Worm (Caenorhabditis elegans) whole organism, midembryonic: ENCODE data around the gene C07D8.6.
"Not testable (repeated sequence)": the region's sequence is repeated elsewhere in the genome, so short reads cannot be mapped to it uniquely, and the experiment has no call there.

ENCODE experiments used
- T22C8.4 ChIP-seq: fragments of 200-800 bp; sonication (Bioruptor generic); IDR thresholded peaks from 2 replicates; pipeline ENCODE4 v1.3.6; 2022; ENCODE audit warnings: missing genetic modification characterization, missing compliant biosample characterization
- cog-1 ChIP-seq: sonication (generic microtip); optimal IDR thresholded peaks from 2 replicates; lab custom pipeline; 2016; ENCODE audit warnings: missing genetic modification characterization, missing compliant biosample characterization
- flt-1 ChIP-seq: fragments of 200-800 bp; sonication (Bioruptor generic); IDR thresholded peaks from 2 replicates; pipeline ENCODE4 v1.3.6; 2022; ENCODE audit warnings: missing genetic modification characterization, missing compliant biosample characterization
- klf-2 ChIP-seq: fragments of 200-800 bp; sonication (Bioruptor generic); conservative IDR thresholded peaks from 2 replicates; pipeline ENCODE4 v1.3.6; 2022; ENCODE audit warnings: missing genetic modification reagents, missing genetic modification characterization, missing compliant biosample characterization
- med-1 ChIP-seq: sonication (generic microtip); optimal IDR thresholded peaks from 2 replicates; lab custom pipeline; 2017; ENCODE audit warnings: missing genetic modification characterization, mild to moderate bottlenecking, missing compliant biosample characterization, antibody characterized with exemption, missing genetic modification reagents; ENCODE audit not compliant: insufficient read depth
- ref-1 ChIP-seq: fragments of 200-800 bp; sonication (Bioruptor generic); conservative IDR thresholded peaks from 2 replicates; pipeline ENCODE4 v1.3.6; 2022; ENCODE audit warnings: missing genetic modification reagents, missing genetic modification characterization, missing compliant biosample characterization
- tab-1 ChIP-seq: fragments of 200-800 bp; sonication (Bioruptor generic); IDR thresholded peaks from 2 replicates; pipeline ENCODE4 v1.3.6; 2022; ENCODE audit warnings: missing genetic modification characterization, missing compliant biosample characterization
- ztf-23 ChIP-seq: fragments of 200-800 bp; sonication (Bioruptor generic); IDR thresholded peaks from 2 replicates; pipeline ENCODE4 v1.3.6; 2022; ENCODE audit warnings: missing genetic modification reagents, missing genetic modification characterization, missing compliant biosample characterization
- ztf-29 ChIP-seq: fragments of 200-800 bp; sonication (Bioruptor generic); IDR thresholded peaks from 2 replicates; pipeline ENCODE4 v1.3.6; 2022; ENCODE audit warnings: missing genetic modification reagents, missing genetic modification characterization, missing compliant biosample characterization

The C07D8.6 gene

DNA sequence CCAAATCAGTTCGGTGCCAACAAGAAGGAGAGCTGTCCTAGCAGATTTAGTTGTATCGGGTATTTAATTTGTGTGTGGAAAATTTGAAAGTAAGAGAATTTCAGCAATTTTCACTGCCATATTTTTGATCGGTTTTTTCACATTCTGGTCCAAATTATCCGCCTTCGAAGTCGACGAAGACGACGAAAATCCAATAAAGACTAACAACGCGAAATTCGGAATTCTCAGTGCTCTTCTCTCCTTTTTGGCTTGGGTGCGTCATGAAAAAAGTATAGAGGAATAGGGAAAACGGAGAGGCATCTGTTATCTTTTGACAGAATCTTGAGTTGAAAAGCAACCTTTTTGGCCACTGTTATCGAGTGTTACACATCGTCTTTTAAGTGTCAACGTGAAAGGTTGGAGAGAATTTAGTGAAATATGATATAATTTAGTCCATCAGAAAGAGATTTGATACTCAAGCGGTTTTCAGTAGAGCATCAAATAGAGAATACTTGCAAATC, 13.2 kb upstream of the C07D8.6 start:
- TF ChIP-seq klf-2 (GFP tag; lab: Robert Waterston, UW): no peak
- no peak for TF ChIP-seq ref-1 (GFP tag; lab: Robert Waterston, UW)
- no peak for TF ChIP-seq flt-1 (GFP tag; lab: Robert Waterston, UW)
- no peak for TF ChIP-seq tab-1 (GFP tag; lab: Robert Waterston, UW)
- no peak for TF ChIP-seq cog-1
- TF ChIP-seq med-1 (GFP tag; lab: Kevin White, UChicago): no peak
- TF ChIP-seq ztf-23 (GFP tag; lab: Robert Waterston, UW): no peak
- no peak for TF ChIP-seq ztf-29 (GFP tag; lab: Robert Waterston, UW)
- TF ChIP-seq T22C8.4 (GFP tag; lab: Robert Waterston, UW): no peak

DNA sequence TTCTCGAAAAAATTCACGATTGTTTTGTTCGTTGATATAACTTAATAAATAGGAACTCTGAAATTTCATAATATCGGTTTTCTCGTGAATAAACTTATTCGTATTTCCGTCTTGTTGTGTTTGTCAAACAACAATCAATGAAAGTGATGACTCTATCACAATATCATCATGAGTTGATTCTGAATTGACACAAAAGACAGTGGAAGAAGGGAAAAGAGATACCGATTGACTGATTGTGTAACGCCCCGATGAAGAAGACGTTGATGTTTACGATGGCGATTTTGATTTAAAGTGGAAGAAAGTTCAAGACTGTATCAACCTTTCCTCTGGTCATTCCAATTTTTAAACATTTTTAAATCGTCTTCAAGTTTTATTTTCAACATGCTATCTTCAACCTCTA, 11.7 kb upstream of the C07D8.6 start, which contains the start of gene ttr-59:
TSS of gene ttr-59 (plus strand) at position 218 of the 400 bp plus-strand sequence.
- TF ChIP-seq cog-1 (no peak), ztf-29 (GFP tag; lab: Robert Waterston, UW) (no peak), ztf-23 (GFP tag; lab: Robert Waterston, UW) (no peak), tab-1 (GFP tag; lab: Robert Waterston, UW) (no peak), klf-2 (GFP tag; lab: Robert Waterston, UW) (no peak), flt-1 (GFP tag; lab: Robert Waterston, UW) (no peak), T22C8.4 (GFP tag; lab: Robert Waterston, UW) (no peak), ref-1 (GFP tag; lab: Robert Waterston, UW) (no peak), med-1 (GFP tag; lab: Kevin White, UChicago) (no peak)

DNA sequence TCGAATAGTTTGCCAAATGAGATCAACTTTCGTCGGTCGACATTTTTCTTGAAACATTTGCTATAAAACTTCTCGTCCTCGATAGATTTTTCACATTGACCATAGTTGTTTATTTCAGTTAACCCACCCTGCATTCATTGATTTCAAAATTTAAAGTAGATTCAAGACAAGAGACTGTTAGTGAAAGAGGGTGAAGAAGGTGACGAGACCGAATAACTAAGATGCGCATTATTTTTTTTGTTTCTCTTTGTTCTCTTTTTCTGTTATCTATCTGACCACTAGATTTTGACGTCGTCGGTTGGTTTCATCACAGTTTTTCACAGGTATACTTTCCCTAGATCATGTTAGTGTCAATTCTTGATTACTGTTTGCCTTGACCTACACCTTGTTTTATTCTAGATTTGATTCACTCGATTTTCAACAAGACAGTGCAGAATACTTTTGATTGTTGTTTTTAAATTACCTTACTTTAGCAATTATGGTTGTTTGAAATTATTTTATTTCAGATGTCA, 10.6 kb upstream of the C07D8.6 start, which contains the start of gene ttr-30:
TSS of gene ttr-30 (plus strand) at position 265 of the 512 bp plus-strand sequence.
- no peak for TF ChIP-seq ztf-29 (GFP tag; lab: Robert Waterston, UW)
- no peak for TF ChIP-seq tab-1 (GFP tag; lab: Robert Waterston, UW)
- no peak for TF ChIP-seq ref-1 (GFP tag; lab: Robert Waterston, UW)
- TF ChIP-seq med-1 (GFP tag; lab: Kevin White, UChicago): no peak
- TF ChIP-seq T22C8.4 (GFP tag; lab: Robert Waterston, UW): no peak
- no peak for TF ChIP-seq klf-2 (GFP tag; lab: Robert Waterston, UW)
- TF ChIP-seq cog-1: no peak
- TF ChIP-seq flt-1 (GFP tag; lab: Robert Waterston, UW): no peak
- TF ChIP-seq ztf-23 (GFP tag; lab: Robert Waterston, UW): no peak

DNA sequence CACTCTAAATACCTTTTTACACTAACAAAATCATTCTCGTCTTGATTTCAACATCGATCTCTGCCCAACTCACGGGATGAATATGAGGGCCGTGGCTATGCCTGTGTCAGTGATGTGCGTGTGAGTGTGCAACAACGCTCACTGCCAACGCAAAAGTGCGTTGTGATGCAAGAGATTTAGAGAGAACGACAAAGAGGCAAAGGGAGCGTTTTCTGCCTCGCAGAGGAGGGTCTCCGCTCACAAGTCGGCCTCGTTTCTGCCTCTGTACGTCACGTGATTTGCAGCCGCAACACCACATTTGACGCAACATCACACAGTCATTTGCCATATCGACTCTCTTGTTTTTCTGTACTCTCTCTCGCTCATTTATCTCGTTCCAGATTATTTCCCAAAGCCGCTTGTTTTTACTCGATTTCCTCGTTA, 7.0 kb upstream of the C07D8.6 start, which contains the start of gene epg-7:
TSS of gene epg-7 (plus strand) at position 413 of the 423 bp plus-strand sequence.
- TF ChIP-seq cog-1: peak; percentile 73
- TF ChIP-seq flt-1 (GFP tag; lab: Robert Waterston, UW): no peak
- peak; percentile 59 for TF ChIP-seq ztf-23 (GFP tag; lab: Robert Waterston, UW)

DNA sequence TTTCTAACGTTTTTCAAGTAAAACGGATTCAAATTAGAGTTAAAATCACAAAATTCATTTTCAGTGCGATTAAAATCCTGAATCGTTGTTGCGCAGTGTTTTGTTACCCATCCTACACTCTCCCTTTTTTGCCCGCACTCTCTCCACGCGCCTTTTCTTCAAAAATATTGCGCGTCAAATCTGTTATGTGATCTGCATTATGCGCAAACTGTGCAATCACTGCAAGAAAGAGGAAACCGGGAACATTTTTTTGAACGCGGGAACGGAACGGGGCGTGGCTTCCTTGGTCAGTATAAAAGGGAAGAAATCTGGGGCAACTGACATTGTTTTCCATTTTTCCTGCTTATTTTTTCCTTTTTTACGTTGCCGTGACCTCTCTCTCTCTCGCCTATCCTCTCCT, 915 bp upstream of the C07D8.6 start:
- TF ChIP-seq ref-1 (GFP tag; lab: Robert Waterston, UW) (no peak), med-1 (GFP tag; lab: Kevin White, UChicago) (no peak), ztf-23 (GFP tag; lab: Robert Waterston, UW) (no peak), ztf-29 (GFP tag; lab: Robert Waterston, UW) (no peak), klf-2 (GFP tag; lab: Robert Waterston, UW) (no peak), cog-1 (no peak), T22C8.4 (GFP tag; lab: Robert Waterston, UW) (no peak), flt-1 (GFP tag; lab: Robert Waterston, UW) (no peak), tab-1 (GFP tag; lab: Robert Waterston, UW) (no peak)

DNA sequence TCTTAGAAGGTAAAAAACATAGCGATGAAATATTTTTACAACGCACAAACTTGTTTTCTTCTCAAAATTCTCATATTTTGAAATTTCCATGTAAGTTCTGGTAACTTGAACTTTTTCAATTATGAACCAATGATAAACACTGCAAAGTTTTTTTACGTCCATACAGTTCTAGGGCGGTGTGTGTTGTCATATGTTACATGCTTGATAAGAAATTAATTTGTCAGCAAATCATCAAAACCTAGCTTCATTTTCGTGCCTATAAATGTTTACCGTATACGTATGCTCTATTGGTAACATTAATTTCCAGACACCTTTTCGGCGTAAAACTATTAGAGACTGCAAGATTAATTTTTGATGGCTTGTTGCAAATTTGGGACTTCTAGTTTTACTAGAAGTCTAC, 1.9 kb downstream of the C07D8.6 start:
- TF ChIP-seq cog-1: no peak

DNA sequence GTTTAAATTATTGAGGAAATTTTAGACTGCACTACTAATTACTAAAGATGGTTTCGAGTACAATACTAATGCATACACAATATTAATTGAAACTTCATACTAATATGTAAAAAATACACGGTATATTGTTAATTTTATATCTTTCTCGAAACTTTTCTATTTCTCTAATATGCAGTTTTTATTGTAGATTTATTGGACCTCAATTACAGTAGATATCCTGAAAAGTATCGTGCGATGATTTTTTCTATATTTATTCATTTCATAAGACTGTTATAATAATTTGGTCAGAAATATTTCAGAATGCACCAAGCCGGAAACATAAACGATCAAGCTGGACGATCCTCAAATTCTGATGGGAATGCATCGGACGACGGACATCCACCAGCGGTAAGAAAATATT, 2.4 kb downstream of the C07D8.6 start, which contains the start of gene C07D8.5:
TSS of gene C07D8.5 (plus strand) at position 301 of the 400 bp plus-strand sequence.
- no peak for TF ChIP-seq flt-1 (GFP tag; lab: Robert Waterston, UW)
- no peak for TF ChIP-seq cog-1
- TF ChIP-seq tab-1 (GFP tag; lab: Robert Waterston, UW): no peak
- TF ChIP-seq T22C8.4 (GFP tag; lab: Robert Waterston, UW): no peak
- TF ChIP-seq ztf-23 (GFP tag; lab: Robert Waterston, UW): no peak
- no peak for TF ChIP-seq klf-2 (GFP tag; lab: Robert Waterston, UW)
- no peak for TF ChIP-seq ref-1 (GFP tag; lab: Robert Waterston, UW)
- no peak for TF ChIP-seq med-1 (GFP tag; lab: Kevin White, UChicago)
- no peak for TF ChIP-seq ztf-29 (GFP tag; lab: Robert Waterston, UW)

DNA sequence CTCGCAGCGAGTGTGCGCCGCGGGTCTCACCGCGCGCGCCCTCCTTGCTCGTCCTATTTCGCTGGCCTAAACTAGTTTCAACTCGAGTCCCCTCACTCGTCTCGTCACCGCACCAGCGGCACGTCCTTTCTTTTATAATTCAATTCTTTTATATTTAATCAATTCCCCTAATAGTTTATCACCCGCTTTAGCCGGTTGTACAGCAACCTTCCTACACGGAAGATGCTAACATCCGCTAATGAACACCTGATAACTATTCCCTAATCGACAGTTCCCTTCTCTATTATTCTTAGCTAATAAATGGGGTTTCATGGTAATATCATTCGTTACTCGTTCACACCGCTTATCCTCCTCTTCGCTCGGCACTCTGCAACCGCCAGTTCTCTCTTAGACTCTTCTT, 24.0 kb downstream of the C07D8.6 start, which contains the start of gene C56G3.2:
TSS of gene C56G3.2 (plus strand) at position 301 of the 400 bp plus-strand sequence.
- not testable (repeated sequence) for TF ChIP-seq klf-2 (GFP tag; lab: Robert Waterston, UW); flt-1 (GFP tag; lab: Robert Waterston, UW); med-1 (GFP tag; lab: Kevin White, UChicago)

DNA sequence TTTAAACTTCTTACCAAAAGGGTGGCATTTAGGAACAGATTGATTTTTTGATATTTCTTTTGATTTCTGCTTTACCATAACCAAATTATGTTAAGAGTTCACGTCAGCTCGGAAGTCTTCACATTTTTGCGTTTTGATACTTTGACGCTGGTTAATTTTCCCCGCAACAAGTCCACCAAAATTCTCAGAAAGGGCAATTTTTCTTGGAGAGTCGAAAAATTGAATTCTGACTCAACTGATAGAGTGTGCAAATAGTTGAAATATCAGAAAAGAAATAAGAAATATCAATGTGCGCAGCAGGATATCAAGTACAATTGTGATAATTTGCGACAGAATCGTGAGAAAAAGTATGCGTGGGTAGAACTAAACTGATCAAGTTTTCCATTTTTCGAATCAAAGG, 28.5 kb downstream of the C07D8.6 start:
- no peak for TF ChIP-seq ztf-23 (GFP tag; lab: Robert Waterston, UW)
- no peak for TF ChIP-seq klf-2 (GFP tag; lab: Robert Waterston, UW)
- no peak for TF ChIP-seq ref-1 (GFP tag; lab: Robert Waterston, UW)
- TF ChIP-seq T22C8.4 (GFP tag; lab: Robert Waterston, UW): no peak
- no peak for TF ChIP-seq cog-1
- no peak for TF ChIP-seq med-1 (GFP tag; lab: Kevin White, UChicago)
- TF ChIP-seq flt-1 (GFP tag; lab: Robert Waterston, UW): no peak
- TF ChIP-seq ztf-29 (GFP tag; lab: Robert Waterston, UW): no peak
- no peak for TF ChIP-seq tab-1 (GFP tag; lab: Robert Waterston, UW)
